Fruit fly (Drosophila melanogaster) whole organism, wandering third instar larva: Measurements from ENCODE around the gene CG11951.

Source experiments
- Abd-B ChIP-seq: fragments of >200 bp; optimal IDR thresholded peaks from 2 replicates; lab custom pipeline; 2017; ENCODE audit warnings: missing biosample characterization, missing genetic modification characterization
- CG32264 ChIP-seq: fragments of 200-800 bp; sonication (Bioruptor generic); optimal IDR thresholded peaks from 2 replicates; lab custom pipeline; 2016; ENCODE audit warnings: missing biosample characterization, missing genetic modification characterization
- CG9705 ChIP-seq: fragments of 200-800 bp; sonication (Bioruptor generic); optimal IDR thresholded peaks from 2 replicates; lab custom pipeline; 2018; ENCODE audit warnings: missing biosample characterization, mild to moderate bottlenecking, missing genetic modification characterization
- CrebA ChIP-seq: fragments of 200-800 bp; sonication (Bioruptor generic); optimal IDR thresholded peaks from 2 replicates; lab custom pipeline; 2016; ENCODE audit warnings: missing biosample characterization, mild to moderate bottlenecking, missing genetic modification characterization, borderline replicate concordance
- Dfd ChIP-seq: fragments of >200 bp; optimal IDR thresholded peaks from 2 replicates; lab custom pipeline; 2017; ENCODE audit warnings: missing biosample characterization, missing genetic modification characterization
- Dif ChIP-seq: fragments of 200-275, 200-300 bp; sonication (Bioruptor generic); optimal IDR thresholded peaks from 2 replicates; lab custom pipeline; 2018; ENCODE audit warnings: missing biosample characterization, missing genetic modification characterization; ENCODE audit not compliant: partially characterized antibody
- GATAd ChIP-seq: sonication (Bioruptor generic); optimal IDR thresholded peaks from 2 replicates; lab custom pipeline; 2016; ENCODE audit warnings: missing biosample characterization, missing genetic modification characterization
- HLH106 ChIP-seq: fragments of 200-800 bp; optimal IDR thresholded peaks from 3 replicates; lab custom pipeline; 2019; ENCODE audit warnings: missing biosample characterization, mild to moderate bottlenecking, missing genetic modification characterization, moderate library complexity
- Hnf4 ChIP-seq: fragments of 200-800 bp; sonication (Bioruptor generic); optimal IDR thresholded peaks from 2 replicates; lab custom pipeline; 2016; ENCODE audit warnings: missing biosample characterization, mild to moderate bottlenecking, missing genetic modification characterization
- Hr78 ChIP-seq: fragments of >200 bp; optimal IDR thresholded peaks from 2 replicates; lab custom pipeline; 2017; ENCODE audit warnings: missing biosample characterization, missing genetic modification characterization
- Hr83 ChIP-seq: fragments of 200-300 bp; sonication (Bioruptor generic); optimal IDR thresholded peaks from 2 replicates; lab custom pipeline; 2016; ENCODE audit warnings: missing biosample characterization, mild to moderate bottlenecking, missing genetic modification characterization, moderate library complexity; ENCODE audit not compliant: poor library complexity, severe bottlenecking
- Jra ChIP-seq: sonication (Bioruptor generic); optimal IDR thresholded peaks from 2 replicates; lab custom pipeline; 2016; ENCODE audit warnings: missing biosample characterization, missing genetic modification characterization
- Mio ChIP-seq: sonication (Bioruptor generic); optimal IDR thresholded peaks from 2 replicates; lab custom pipeline; 2016; ENCODE audit warnings: missing biosample characterization, missing genetic modification characterization
- Myc ChIP-seq: fragments of >200 bp; optimal IDR thresholded peaks from 2 replicates; lab custom pipeline; 2017
- N ChIP-seq: fragments of >200 bp; optimal IDR thresholded peaks from 2 replicates; lab custom pipeline; 2018; ENCODE audit warnings: missing biosample characterization, missing external identifiers, missing genetic modification characterization
- OdsH ChIP-seq: fragments of 200-800 bp; sonication (Bioruptor generic); optimal IDR thresholded peaks from 2 replicates; lab custom pipeline; 2016; ENCODE audit warnings: missing biosample characterization, mild to moderate bottlenecking, missing genetic modification characterization
- Rel ChIP-seq, 2 experiments: fragments of 200-800 bp; sonication (Bioruptor generic) in 1 of 2; optimal IDR thresholded peaks; 2 replicates in 1 of 2; 3 replicates in 1 of 2; lab custom pipeline; 2016 to 2019; ENCODE audit warnings: mild to moderate bottlenecking in 2 of 2, missing biosample characterization in 2 of 2, missing genetic modification characterization in 2 of 2, moderate library complexity in 1 of 2
- Sp1 ChIP-seq: fragments of 200-800 bp; sonication (Bioruptor generic); optimal IDR thresholded peaks from 3 replicates; lab custom pipeline; 2019; ENCODE audit warnings: missing biosample characterization, mild to moderate bottlenecking, missing genetic modification characterization, moderate library complexity
- Vsx2 ChIP-seq: fragments of 200-300, 225-300 bp; sonication (Bioruptor generic); optimal IDR thresholded peaks from 2 replicates; lab custom pipeline; 2018; ENCODE audit warnings: missing biosample characterization, missing genetic modification characterization; ENCODE audit not compliant: partially characterized antibody
- br ChIP-seq: fragments of 200-800 bp; sonication (Bioruptor generic); optimal IDR thresholded peaks from 2 replicates; lab custom pipeline; 2016; ENCODE audit warnings: missing biosample characterization, missing genetic modification characterization
- brk ChIP-seq: fragments of 200-800 bp; sonication (Bioruptor generic); optimal IDR thresholded peaks from 2 replicates; lab custom pipeline; 2016; ENCODE audit warnings: missing biosample characterization, mild to moderate bottlenecking, missing genetic modification characterization
- dl ChIP-seq, 2 experiments: fragments of 175-275, 200-275 bp in 1 of 2; fragments of 200-275 bp in 1 of 2; sonication (Bioruptor generic); optimal IDR thresholded peaks; lab custom pipeline; 2018; ENCODE audit warnings: mild to moderate bottlenecking in 2 of 2, missing biosample characterization in 2 of 2, missing genetic modification characterization in 2 of 2, moderate library complexity in 2 of 2; ENCODE audit not compliant: partially characterized antibody in 2 of 2, insufficient read depth in 1 of 2
- dmrt93B ChIP-seq: fragments of 200-800 bp; sonication (Bioruptor generic); optimal IDR thresholded peaks from 2 replicates; lab custom pipeline; 2018; ENCODE audit warnings: missing biosample characterization, mild to moderate bottlenecking, missing genetic modification characterization
- dsf ChIP-seq: sonication (Bioruptor generic); optimal IDR thresholded peaks from 2 replicates; lab custom pipeline; 2016; ENCODE audit warnings: missing biosample characterization, missing genetic modification characterization, borderline replicate concordance
- ey ChIP-seq: fragments of 200-800 bp; sonication (Bioruptor generic); optimal IDR thresholded peaks from 2 replicates; lab custom pipeline; 2016; ENCODE audit warnings: missing biosample characterization, missing genetic modification characterization
- foxo ChIP-seq, 2 experiments: fragments of 200-800 bp; sonication (Bioruptor generic); optimal IDR thresholded peaks; 2 replicates in 1 of 2; 3 replicates in 1 of 2; lab custom pipeline; 2016 to 2017; ENCODE audit warnings: missing biosample characterization in 2 of 2, missing genetic modification characterization in 2 of 2
- fru ChIP-seq: fragments of 200-800 bp; sonication (Bioruptor generic); optimal IDR thresholded peaks from 3 replicates; lab custom pipeline; 2016; ENCODE audit warnings: missing biosample characterization, mild to moderate bottlenecking, missing genetic modification characterization
- h ChIP-seq: fragments of 200-800 bp; sonication (Bioruptor generic); optimal IDR thresholded peaks from 3 replicates; lab custom pipeline; 2016; ENCODE audit warnings: missing biosample characterization, mild to moderate bottlenecking, missing genetic modification characterization
- jim ChIP-seq: fragments of 175-275, 200-325 bp; sonication (Bioruptor generic); optimal IDR thresholded peaks from 2 replicates; lab custom pipeline; 2016; ENCODE audit warnings: missing biosample characterization, mild to moderate bottlenecking, missing genetic modification characterization
- lola ChIP-seq: fragments of >200 bp; optimal IDR thresholded peaks from 2 replicates; lab custom pipeline; 2017; ENCODE audit warnings: missing biosample characterization, missing genetic modification characterization
- pan ChIP-seq: fragments of >200 bp; optimal IDR thresholded peaks from 2 replicates; lab custom pipeline; 2017
- psq ChIP-seq: fragments of 200-800 bp; sonication (Bioruptor generic); optimal IDR thresholded peaks from 3 replicates; lab custom pipeline; 2017; ENCODE audit warnings: missing biosample characterization, mild to moderate bottlenecking, missing genetic modification characterization, moderate library complexity
- rgr ChIP-seq: fragments of 200-800 bp; sonication (Bioruptor generic); optimal IDR thresholded peaks from 3 replicates; lab custom pipeline; 2016; ENCODE audit warnings: missing biosample characterization, mild to moderate bottlenecking, missing genetic modification characterization
- sage ChIP-seq: fragments of 200-800 bp; sonication (Bioruptor generic); optimal IDR thresholded peaks from 2 replicates; lab custom pipeline; 2016; ENCODE audit warnings: missing biosample characterization, mild to moderate bottlenecking, missing genetic modification characterization
- sv ChIP-seq: fragments of 200-800 bp; sonication (Bioruptor generic); optimal IDR thresholded peaks from 3 replicates; lab custom pipeline; 2016; ENCODE audit warnings: missing biosample characterization, missing genetic modification characterization
- tai ChIP-seq: sonication (Bioruptor generic); optimal IDR thresholded peaks from 2 replicates; lab custom pipeline; 2016; ENCODE audit warnings: missing biosample characterization, missing genetic modification characterization
- usp ChIP-seq: fragments of >200 bp; optimal IDR thresholded peaks from 2 replicates; lab custom pipeline; 2017; ENCODE audit warnings: missing biosample characterization, missing genetic modification characterization
- woc ChIP-seq: sonication (Bioruptor generic); optimal IDR thresholded peaks from 2 replicates; lab custom pipeline; 2016; ENCODE audit warnings: missing biosample characterization, mild to moderate bottlenecking, missing genetic modification characterization

The CG11951 gene

dm6 chr3R:29279557-29280203 lies 41.2 kb upstream of the CG11951 start (continued):
- TF ChIP-seq dmrt93B (GFP tag; lab: Kevin White, UChicago): peak; percentile 58
- no peak for TF ChIP-seq CG32264
- TF ChIP-seq br: no peak
- TF ChIP-seq lola (GFP tag; lab: Kevin White, UChicago): no peak
- TF ChIP-seq Sp1: no peak
- TF ChIP-seq h (GFP tag; lab: Kevin White, UChicago): no peak
- TF ChIP-seq, all 38 proteins: peak for 6

dm6 chr3R:29277748-29278147 lies 39.2 kb upstream of the CG11951 start:
- TF ChIP-seq br (peak; percentile 13), CrebA (GFP tag; lab: Kevin White, UChicago) (peak; percentile 24), CG9705 (no peak), Abd-B (GFP tag; lab: Kevin White, UChicago) (no peak), brk (GFP tag; lab: Kevin White, UChicago) (peak; percentile 47), OdsH (GFP tag; lab: Kevin White, UChicago) (peak; percentile 75), rgr (GFP tag; lab: Kevin White, UChicago) (peak; percentile 51), ey (GFP tag; lab: Kevin White, UChicago) (peak; percentile 71), psq (GFP tag; lab: Kevin White, UChicago) (peak; percentile 58), foxo (GFP tag; optimal IDR thresholded peaks at IDR 0.05; lab: Kevin White, UChicago) (peak in 1 of 2 experiments; percentile 68), usp (no peak), jim (GFP tag; lab: Kevin White, UChicago) (no peak), dmrt93B (GFP tag; lab: Kevin White, UChicago) (peak; percentile 16), fru (GFP tag; lab: Kevin White, UChicago) (peak; percentile 72), woc (GFP tag; lab: Kevin White, UChicago) (peak; percentile 67), HLH106 (tag; lab: Kevin White, UChicago) (peak; percentile 42), Sp1 (peak; percentile 22), Hnf4 (peak; percentile 31), Rel (GFP tag; optimal IDR thresholded peaks at IDR 0.05; lab: Kevin White, UChicago) (no peak), Rel (tag; optimal IDR thresholded peaks at IDR 0.05; lab: Kevin White, UChicago) (no peak), h (GFP tag; lab: Kevin White, UChicago) (peak; percentile 70)

- TF ChIP-seq h (GFP tag; lab: Kevin White, UChicago) (peak; percentile 86), Hnf4 (peak; percentile 80), Jra (GFP tag; lab: Kevin White, UChicago) (peak; percentile 30), Hr83 (GFP tag; lab: Kevin White, UChicago) (no peak), foxo (GFP tag; optimal IDR thresholded peaks at IDR 0.05; lab: Kevin White, UChicago) (peak in 1 of 2 experiments; percentile 87), rgr (GFP tag; lab: Kevin White, UChicago) (peak; percentile 83), ey (GFP tag; lab: Kevin White, UChicago) (peak; percentile 83), sage (GFP tag; lab: Kevin White, UChicago) (peak; percentile 62), brk (GFP tag; lab: Kevin White, UChicago) (peak; percentile 44), dl (GFP tag; optimal IDR thresholded peaks at IDR 0.05; lab: Kevin White, UChicago; ENCODE audit: insufficient read depth in 1 of 2, partially characterized antibody in 2 of 2) (no peak), sv (GFP tag; lab: Kevin White, UChicago) (no peak), psq (GFP tag; lab: Kevin White, UChicago) (peak; percentile 62), pan (lab: Kevin White, UChicago) (no peak), N (GFP tag; lab: Kevin White, UChicago) (no peak), Abd-B (GFP tag; lab: Kevin White, UChicago) (no peak), CG9705 (peak; percentile 53), GATAd (no peak), OdsH (GFP tag; lab: Kevin White, UChicago) (peak; percentile 83), br (peak; percentile 87), Vsx2 (GFP tag; lab: Kevin White, UChicago) (no peak), fru (GFP tag; lab: Kevin White, UChicago) (peak; percentile 88), Hr78 (GFP tag; lab: Kevin White, UChicago) (no peak), jim (GFP tag; lab: Kevin White, UChicago) (no peak), CG32264 (peak; percentile 55), Rel (GFP tag; optimal IDR thresholded peaks at IDR 0.05; lab: Kevin White, UChicago) (peak; percentile 54), Rel (tag; optimal IDR thresholded peaks at IDR 0.05; lab: Kevin White, UChicago) (no peak), usp (no peak), dsf (GFP tag; lab: Kevin White, UChicago) (peak; percentile 29), HLH106 (tag; lab: Kevin White, UChicago) (peak; percentile 82), CrebA (GFP tag; lab: Kevin White, UChicago) (no peak), Myc (no peak), Sp1 (peak; percentile 82), Mio (GFP tag; lab: Kevin White, UChicago) (peak; percentile 0), Dfd (GFP tag; lab: Kevin White, UChicago) (no peak), dmrt93B (GFP tag; lab: Kevin White, UChicago) (peak; percentile 60), Dif (no peak), tai (GFP tag; lab: Kevin White, UChicago) (peak; percentile 34), lola (GFP tag; lab: Kevin White, UChicago) (no peak), woc (GFP tag; lab: Kevin White, UChicago) (peak; percentile 61)
- TF ChIP-seq, all 38 proteins: peak for 22
Observed at dm6 chr3R:29277009-29277408, 38.5 kb upstream of the CG11951 start.
